Worm (Caenorhabditis elegans): ENCODE measurements around the gene fah-1.

ce11 chrX:6476540-6476939 is 27.8 kb upstream of the fah-1 start, which contains the start of gene C15B12.1:
- no peak for TF ChIP-seq mls-2 (tag; optimal IDR thresholded peaks at IDR 0.05)
- TF ChIP-seq ces-1 (GFP tag; optimal IDR thresholded peaks at IDR 0.05): no peak
- no peak for TF ChIP-seq unc-39 (tag; optimal IDR thresholded peaks at IDR 0.05)
- TF ChIP-seq ceh-43 (GFP tag; optimal IDR thresholded peaks at IDR 0.05): no peak
- TF ChIP-seq drap-1 (GFP tag; optimal IDR thresholded peaks at IDR 0.05): no peak
- TF ChIP-seq nhr-12 (tag; optimal IDR thresholded peaks at IDR 0.05): no peak
- no peak for TF ChIP-seq lsy-2 (tag; optimal IDR thresholded peaks at IDR 0.05)
- no peak for TF ChIP-seq lin-32 (GFP tag; optimal IDR thresholded peaks at IDR 0.05)
- TF ChIP-seq nhr-28 (tag; optimal IDR thresholded peaks at IDR 0.05): no peak
- no peak for TF ChIP-seq ztf-11 (tag; optimal IDR thresholded peaks at IDR 0.05)
